Fruit fly (Drosophila melanogaster) whole organism, embryonic: ENCODE data around the gene Capr.
A peak's percentile ranks its signal among the peaks of the same experiment; 100 is the strongest.

ENCODE experiments used
- Atf6 ChIP-seq: fragments of 200-800 bp; sonication (Bioruptor generic); IDR thresholded peaks from 2 replicates; pipeline ENCODE4 v1.3.6; 2022; ENCODE audit warnings: missing biosample characterization, missing genetic modification characterization
- B-H2 ChIP-seq: fragments of 200-800 bp; sonication (Bioruptor generic); optimal IDR thresholded peaks from 2 replicates; lab custom pipeline; 2018; ENCODE audit warnings: missing biosample characterization, mild to moderate bottlenecking, missing genetic modification characterization
- CG10147 ChIP-seq: fragments of 200-800 bp; sonication (Bioruptor generic); optimal IDR thresholded peaks from 2 replicates; lab custom pipeline; 2019; ENCODE audit warnings: missing biosample characterization, mild to moderate bottlenecking, missing genetic modification characterization, moderate library complexity
- CG10321 ChIP-seq: fragments of 200-800 bp; sonication (Bioruptor generic); IDR thresholded peaks from 2 replicates; pipeline ENCODE4 v1.3.6; 2022; ENCODE audit warnings: missing biosample characterization, missing genetic modification characterization
- CG12299 ChIP-seq: fragments of 200-800 bp; sonication (Bioruptor generic); optimal IDR thresholded peaks from 2 replicates; lab custom pipeline; 2018; ENCODE audit warnings: missing biosample characterization, mild to moderate bottlenecking, missing genetic modification characterization
- CG12942 ChIP-seq: fragments of 200-800 bp; sonication (Bioruptor generic); optimal IDR thresholded peaks from 3 replicates; lab custom pipeline; 2016; ENCODE audit warnings: missing biosample characterization, missing genetic modification characterization
- CG17328 ChIP-seq: fragments of 200-800 bp; sonication (Bioruptor generic); IDR thresholded peaks from 2 replicates; pipeline ENCODE4 v1.3.6; 2022; ENCODE audit warnings: missing biosample characterization, missing genetic modification characterization
- CG4328 ChIP-seq: fragments of 200-800 bp; sonication (Bioruptor generic); optimal IDR thresholded peaks from 3 replicates; lab custom pipeline; 2017; ENCODE audit warnings: missing biosample characterization, missing genetic modification reagents, missing genetic modification characterization
- CG5180 ChIP-seq: fragments of 200-800 bp; sonication (Bioruptor generic); optimal IDR thresholded peaks from 3 replicates; lab custom pipeline; 2017; ENCODE audit warnings: missing biosample characterization, missing genetic modification characterization, mild to moderate bottlenecking, moderate library complexity, missing genetic modification reagents
- CG5245 ChIP-seq: fragments of 200-800 bp; sonication (Bioruptor generic); optimal IDR thresholded peaks from 3 replicates; lab custom pipeline; 2016; ENCODE audit warnings: missing biosample characterization, missing genetic modification characterization
- CG9437 ChIP-seq: fragments of 200-800 bp; sonication (Bioruptor generic); optimal IDR thresholded peaks from 2 replicates; lab custom pipeline; 2018; ENCODE audit warnings: missing biosample characterization, mild to moderate bottlenecking, missing genetic modification characterization
- Deaf1 ChIP-seq: fragments of 200-800 bp; optimal IDR thresholded peaks from 3 replicates; lab custom pipeline; 2019; ENCODE audit warnings: missing biosample characterization, mild to moderate bottlenecking, missing genetic modification characterization, moderate library complexity
- Dek ChIP-seq: fragments of 200-800 bp; sonication (Bioruptor generic); optimal IDR thresholded peaks from 3 replicates; lab custom pipeline; 2019; ENCODE audit warnings: missing biosample characterization, mild to moderate bottlenecking, missing genetic modification characterization, moderate library complexity
- E2f1 ChIP-seq: fragments of 200-800 bp; sonication (Bioruptor generic); IDR thresholded peaks from 2 replicates; pipeline ENCODE4 v1.3.6; 2022; ENCODE audit warnings: missing biosample characterization, missing genetic modification characterization
- H15 ChIP-seq: fragments of 200-800 bp; sonication (Bioruptor generic); IDR thresholded peaks from 3 replicates; pipeline ENCODE4 v1.3.6; 2022; ENCODE audit warnings: missing biosample characterization, missing genetic modification characterization
- HLH4C ChIP-seq: fragments of 200-800 bp; sonication (Bioruptor generic); IDR thresholded peaks from 3 replicates; pipeline ENCODE4 v1.3.6; 2022; ENCODE audit warnings: missing biosample characterization, missing genetic modification characterization; ENCODE audit not compliant: partially characterized antibody
- Hr3 ChIP-seq: fragments of 200-800 bp; sonication (Bioruptor generic); optimal IDR thresholded peaks from 3 replicates; lab custom pipeline; 2016; ENCODE audit warnings: missing biosample characterization, missing genetic modification characterization
- Med ChIP-seq: fragments of 200-800 bp; sonication (Bioruptor generic); peaks from one replicate; lab custom pipeline; 2016; ENCODE audit warnings: missing biosample characterization, missing genetic modification characterization, mild to moderate bottlenecking, inconsistent platforms, moderate library complexity
- Mes4 ChIP-seq: fragments of 200-800 bp; sonication (Bioruptor generic); optimal IDR thresholded peaks from 2 replicates; lab custom pipeline; 2016; ENCODE audit warnings: missing biosample characterization, missing genetic modification characterization
- NfI ChIP-seq: fragments of 200-800 bp; sonication (Bioruptor generic); optimal IDR thresholded peaks from 3 replicates; lab custom pipeline; 2018; ENCODE audit warnings: missing biosample characterization, mild to moderate bottlenecking, missing genetic modification characterization, moderate library complexity
- Sry-β ChIP-seq: fragments of 200-800 bp; sonication (Bioruptor generic); optimal IDR thresholded peaks from 2 replicates; lab custom pipeline; 2018; ENCODE audit warnings: missing biosample characterization, mild to moderate bottlenecking, missing genetic modification characterization, moderate library complexity
- ac ChIP-seq: fragments of 200-800 bp; sonication (Bioruptor generic); optimal IDR thresholded peaks from 3 replicates; lab custom pipeline; 2017; ENCODE audit warnings: missing biosample characterization, mild to moderate bottlenecking, missing genetic modification characterization
- al ChIP-seq: fragments of 200-800 bp; sonication (Bioruptor generic); IDR thresholded peaks from 2 replicates; pipeline ENCODE4 v1.3.6; 2022; ENCODE audit warnings: missing biosample characterization, missing genetic modification characterization
- ap ChIP-seq: fragments of 200-800 bp; sonication (Bioruptor generic); IDR thresholded peaks from 2 replicates; pipeline ENCODE4 v1.3.6; 2022; ENCODE audit warnings: missing biosample characterization, missing genetic modification characterization
- bsh ChIP-seq, 2 experiments: fragments of 200-800 bp; sonication (Bioruptor generic); optimal IDR thresholded peaks; 2 replicates each; lab custom pipeline; 2017 to 2018; ENCODE audit warnings: mild to moderate bottlenecking in 2 of 2, missing biosample characterization in 2 of 2, missing genetic modification characterization in 2 of 2, moderate library complexity in 1 of 2
- cad ChIP-seq: fragments of >200 bp; optimal IDR thresholded peaks from 2 replicates; lab custom pipeline; 2017; ENCODE audit warnings: missing biosample characterization, missing genetic modification characterization
- chinmo ChIP-seq: fragments of 200-800 bp; sonication (Bioruptor generic); IDR thresholded peaks from 4 replicates; pipeline ENCODE4 v1.3.6; 2022; ENCODE audit warnings: missing biosample characterization, missing genetic modification characterization; ENCODE audit not compliant: partially characterized antibody
- cwo ChIP-seq: fragments of 200-800 bp; sonication (Bioruptor generic); optimal IDR thresholded peaks from 3 replicates; lab custom pipeline; 2017; ENCODE audit warnings: missing biosample characterization, missing genetic modification characterization, mild to moderate bottlenecking, moderate library complexity, missing genetic modification reagents
- da ChIP-seq: fragments of 200-800 bp; sonication (Bioruptor generic); optimal IDR thresholded peaks from 2 replicates; lab custom pipeline; 2016; ENCODE audit warnings: missing biosample characterization, missing genetic modification characterization
- danr ChIP-seq: fragments of 200-800 bp; sonication (Bioruptor generic); IDR thresholded peaks from 2 replicates; pipeline ENCODE4 v1.3.6; 2022; ENCODE audit warnings: missing biosample characterization, missing genetic modification characterization
- eyg ChIP-seq: fragments of 200-800 bp; sonication (Bioruptor generic); optimal IDR thresholded peaks from 3 replicates; lab custom pipeline; 2016; ENCODE audit warnings: missing biosample characterization, missing genetic modification characterization
- gt ChIP-seq: fragments of 200-800 bp; sonication (Bioruptor generic); IDR thresholded peaks from 2 replicates; pipeline ENCODE4 v1.3.6; 2022; ENCODE audit warnings: missing biosample characterization, missing genetic modification characterization
- inv ChIP-seq: fragments of 200-800 bp; sonication (Bioruptor generic); IDR thresholded peaks from 2 replicates; pipeline ENCODE4 v1.3.6; 2022; ENCODE audit warnings: missing biosample characterization, missing genetic modification characterization; ENCODE audit not compliant: partially characterized antibody
- jigr1 ChIP-seq: fragments of 200-800 bp; sonication (Bioruptor generic); IDR thresholded peaks from 3 replicates; pipeline ENCODE4 v1.3.6; 2022; ENCODE audit warnings: missing biosample characterization, missing genetic modification characterization
- kay ChIP-seq: fragments of 200-800 bp; sonication (Bioruptor generic); optimal IDR thresholded peaks from 2 replicates; lab custom pipeline; 2016; ENCODE audit warnings: missing biosample characterization, missing genetic modification characterization
- lmd ChIP-seq: fragments of 200-800 bp; sonication (Bioruptor generic); IDR thresholded peaks from 2 replicates; pipeline ENCODE4 v1.3.6; 2022; ENCODE audit warnings: missing biosample characterization, missing genetic modification characterization
- nom ChIP-seq: fragments of 200-800 bp; sonication (Bioruptor generic); optimal IDR thresholded peaks from 2 replicates; lab custom pipeline; 2017; ENCODE audit warnings: missing biosample characterization, missing genetic modification characterization, mild to moderate bottlenecking, moderate library complexity, missing genetic modification reagents
- oc ChIP-seq: fragments of 200-800 bp; sonication (Bioruptor generic); optimal IDR thresholded peaks from 2 replicates; lab custom pipeline; 2018; ENCODE audit warnings: missing biosample characterization, mild to moderate bottlenecking, missing genetic modification characterization, moderate library complexity
- pb ChIP-seq: fragments of 200-800 bp; sonication (Bioruptor generic); optimal IDR thresholded peaks from 3 replicates; lab custom pipeline; 2016; ENCODE audit warnings: missing biosample characterization, missing genetic modification characterization
- ranshi ChIP-seq: fragments of 200-800 bp; sonication (Bioruptor generic); IDR thresholded peaks from 2 replicates; pipeline ENCODE4 v1.3.6; 2022; ENCODE audit warnings: missing biosample characterization, missing genetic modification characterization
- row ChIP-seq: fragments of 200-800 bp; sonication (Bioruptor generic); IDR thresholded peaks from 3 replicates; pipeline ENCODE4 v1.3.6; 2022; ENCODE audit warnings: missing biosample characterization, missing genetic modification characterization
- schlank ChIP-seq: fragments of 200-800 bp; sonication (Bioruptor generic); optimal IDR thresholded peaks from 2 replicates; lab custom pipeline; 2018; ENCODE audit warnings: missing biosample characterization, mild to moderate bottlenecking, missing genetic modification characterization
- sim ChIP-seq: fragments of 200-800 bp; sonication (Bioruptor generic); IDR thresholded peaks from 2 replicates; pipeline ENCODE4 v1.3.6; 2022; ENCODE audit warnings: missing biosample characterization, missing genetic modification characterization
- sr ChIP-seq: fragments of 200-800 bp; sonication (Bioruptor generic); IDR thresholded peaks from 3 replicates; pipeline ENCODE4 v1.3.6; 2022; ENCODE audit warnings: missing biosample characterization, missing genetic modification characterization
- tin ChIP-seq: fragments of 200-800 bp; sonication (Bioruptor generic); optimal IDR thresholded peaks from 3 replicates; lab custom pipeline; 2016; ENCODE audit warnings: missing biosample characterization, missing genetic modification characterization
- tx ChIP-seq: fragments of 200-800 bp; sonication (Bioruptor generic); optimal IDR thresholded peaks from 2 replicates; lab custom pipeline; 2016; ENCODE audit warnings: missing biosample characterization, missing genetic modification characterization
- zen2 ChIP-seq: fragments of 200-800 bp; sonication (Bioruptor generic); IDR thresholded peaks from 3 replicates; pipeline ENCODE4 v1.3.6; 2022; ENCODE audit warnings: missing biosample characterization, missing genetic modification characterization; ENCODE audit not compliant: partially characterized antibody
- zfh1 ChIP-seq: fragments of 200-800 bp; sonication (Bioruptor generic); IDR thresholded peaks from 3 replicates; pipeline ENCODE4 v1.3.6; 2022; ENCODE audit warnings: missing biosample characterization, missing genetic modification characterization
- zfh2 ChIP-seq: fragments of 200-800 bp; sonication (Bioruptor generic); optimal IDR thresholded peaks from 2 replicates; lab custom pipeline; 2016; ENCODE audit warnings: missing biosample characterization, missing genetic modification characterization

Gene Capr

dm6 chr3L:18620988-18621734, 52.0 kb downstream of the Capr start (continued):
- TF ChIP-seq CG5245 (no peak), CG4328 (no peak), kay (GFP tag; lab: Kevin White, UChicago) (peak; percentile 86), danr (GFP tag; lab: Robert Waterston, UW) (no peak), ac (GFP tag; lab: Kevin White, UChicago) (peak; percentile 55), Hr3 (GFP tag; lab: Kevin White, UChicago) (peak; percentile 23), Atf6 (peak; percentile 65), da (GFP tag; lab: Kevin White, UChicago) (no peak), Deaf1 (no peak), nom (peak; percentile 36), cad (GFP tag; lab: Kevin White, UChicago) (no peak), sr (GFP tag; lab: Robert Waterston, UW) (peak; percentile 60; the same call in 1 of the 3 replicates), B-H2 (GFP tag; lab: Kevin White, UChicago) (peak; percentile 15), tx (peak; percentile 45), zen2 (peak; percentile 42; the same call in 1 of the 3 replicates), oc (peak; percentile 32), CG10147 (GFP tag; lab: Kevin White, UChicago) (no peak), sim (GFP tag; lab: Robert Waterston, UW) (no peak), row (GFP tag; lab: Robert Waterston, UW) (peak; percentile 91), HLH4C (GFP tag; lab: Robert Waterston, UW) (peak; percentile 57; the same call in 2 of the 3 replicates), Mes4 (GFP tag; lab: Kevin White, UChicago) (no peak), zfh1 (0 out of 3 replicates have a peak, but pooled peaks have one; percentile 19), ap (GFP tag; lab: Robert Waterston, UW) (peak; percentile 41; the same call in 1 of the 2 replicates), Med (GFP tag; lab: Kevin White, UChicago) (peak; percentile 96), inv (GFP tag; lab: Robert Waterston, UW) (peak; percentile 51; the same call in 1 of the 2 replicates), eyg (no peak), E2f1 (peak; percentile 59; the same call in 1 of the 2 replicates), NfI (peak; percentile 38), al (peak; percentile 14; the same call in 1 of the 2 replicates), ranshi (GFP tag; lab: Robert Waterston, UW) (0 out of 2 replicates have a peak, but pooled peaks have one; percentile 15), CG12299 (tag; lab: Kevin White, UChicago) (no peak), H15 (GFP tag; lab: Robert Waterston, UW) (0 out of 3 replicates have a peak, but pooled peaks have one; percentile 39), zfh2 (peak; percentile 74), gt (GFP tag; lab: Robert Waterston, UW) (no peak), tin (peak; percentile 1), CG10321 (GFP tag; lab: Robert Waterston, UW) (no peak), CG5180 (GFP tag; lab: Kevin White, UChicago) (no peak), CG9437 (GFP tag; lab: Kevin White, UChicago) (no peak), CG12942 (no peak), chinmo (peak; percentile 79; the same call in 3 of the 4 replicates), bsh (GFP tag; optimal IDR thresholded peaks at IDR 0.05; lab: Kevin White, UChicago) (peak in 1 of 2 experiments; percentile 61), Dek (no peak), cwo (GFP tag; lab: Kevin White, UChicago) (peak; percentile 55), lmd (GFP tag; lab: Robert Waterston, UW) (peak; percentile 29; the same call in 1 of the 2 replicates), Sry-β (GFP tag; lab: Kevin White, UChicago) (peak; percentile 91), pb (GFP tag; lab: Kevin White, UChicago) (peak; percentile 41), jigr1 (GFP tag; lab: Robert Waterston, UW) (no peak), schlank (tag; lab: Kevin White, UChicago) (peak; percentile 63), CG17328 (GFP tag; lab: Robert Waterston, UW) (peak; percentile 50; the same call in 1 of the 2 replicates)
